Worm (Caenorhabditis elegans) whole organism, young adult: ENCODE results near the gene set-9.

Source experiments
- C06A6.2 ChIP-seq: fragments of 200-800 bp; sonication (Bioruptor generic); conservative IDR thresholded peaks from 2 replicates; pipeline ENCODE4 v1.3.6; 2022; ENCODE audit warnings: missing genetic modification characterization, missing compliant biosample characterization
- D2030.7 ChIP-seq: fragments of 200-800 bp; sonication (Bioruptor generic); IDR thresholded peaks from 2 replicates; pipeline ENCODE4 v1.3.6; 2022; ENCODE audit warnings: missing genetic modification reagents, missing genetic modification characterization, missing compliant biosample characterization
- F10E7.11 ChIP-seq: sonication (generic microtip); optimal IDR thresholded peaks from 2 replicates; lab custom pipeline; 2017; ENCODE audit warnings: mild to moderate bottlenecking, missing genetic modification characterization, moderate library complexity, missing compliant biosample characterization
- F23B12.7 ChIP-seq: sonication (generic microtip); optimal IDR thresholded peaks from 2 replicates; lab custom pipeline; 2017; ENCODE audit warnings: missing genetic modification characterization, mild to moderate bottlenecking, missing compliant biosample characterization, antibody characterized with exemption, moderate library complexity; ENCODE audit not compliant: insufficient read depth
- F33H1.4 ChIP-seq: fragments of 200-800 bp; sonication (Bioruptor generic); IDR thresholded peaks from 2 replicates; pipeline ENCODE4 v1.3.6; 2022; ENCODE audit warnings: missing genetic modification reagents, missing genetic modification characterization, missing compliant biosample characterization
- F37B4.10 ChIP-seq: fragments of 200-800 bp; sonication (Bioruptor generic); IDR thresholded peaks from 2 replicates; pipeline ENCODE4 v1.3.6; 2022; ENCODE audit warnings: missing genetic modification characterization, missing compliant biosample characterization
- F39B2.1 ChIP-seq: fragments of 200-800 bp; sonication (Bioruptor generic); IDR thresholded peaks from 2 replicates; pipeline ENCODE4 v1.3.6; 2022; ENCODE audit warnings: missing genetic modification reagents, missing genetic modification characterization, missing compliant biosample characterization
- F57A8.1 ChIP-seq: fragments of 200-800 bp; sonication (Bioruptor generic); optimal IDR thresholded peaks from 2 replicates; lab custom pipeline; 2018; ENCODE audit warnings: mild to moderate bottlenecking, missing genetic modification characterization, moderate library complexity, missing compliant biosample characterization
- Y53G8AR.9 ChIP-seq: fragments of 200-800 bp; sonication (Bioruptor generic); conservative IDR thresholded peaks from 2 replicates; pipeline ENCODE4 v1.3.6; 2022; ENCODE audit warnings: missing genetic modification reagents, missing genetic modification characterization, missing compliant biosample characterization
- Y56A3A.18 ChIP-seq: fragments of 200-800 bp; sonication (Bioruptor generic); IDR thresholded peaks from 2 replicates; pipeline ENCODE4 v1.3.6; 2022; ENCODE audit warnings: missing genetic modification reagents, missing genetic modification characterization, missing compliant biosample characterization
- Y79H2A.3 ChIP-seq: fragments of 200-800 bp; sonication (Bioruptor generic); conservative IDR thresholded peaks from 2 replicates; pipeline ENCODE4 v1.3.6; 2022; ENCODE audit warnings: missing genetic modification reagents, missing genetic modification characterization, missing compliant biosample characterization
- Y95B8A.8 ChIP-seq: fragments of 200-800 bp; sonication (Bioruptor generic); IDR thresholded peaks from 2 replicates; pipeline ENCODE4 v1.3.6; 2022; ENCODE audit warnings: missing genetic modification reagents, missing genetic modification characterization, missing compliant biosample characterization
- attf-5 ChIP-seq: fragments of 200-800 bp; sonication (Bioruptor generic); optimal IDR thresholded peaks from 2 replicates; lab custom pipeline; 2018; ENCODE audit warnings: mild to moderate bottlenecking, missing genetic modification characterization, missing compliant biosample characterization
- bed-1 ChIP-seq: fragments of 200-800 bp; sonication (Bioruptor generic); IDR thresholded peaks from 2 replicates; pipeline ENCODE4 v1.3.6; 2022; ENCODE audit warnings: missing genetic modification reagents, missing genetic modification characterization, missing compliant biosample characterization
- bed-2 ChIP-seq: fragments of 200-800 bp; sonication (Bioruptor generic); IDR thresholded peaks from 2 replicates; pipeline ENCODE4 v1.3.6; 2022; ENCODE audit warnings: missing genetic modification reagents, missing genetic modification characterization, missing compliant biosample characterization
- cebp-1 ChIP-seq, 2 experiments: fragments of 200-800 bp in 1 of 2; sonication (Bioruptor generic) in 1 of 2; sonication (generic microtip) in 1 of 2; IDR thresholded peaks in 1 of 2; optimal IDR thresholded peaks in 1 of 2; 2 replicates each; pipeline versions ENCODE4 v1.3.6 to Lab custom; 2017 to 2022; ENCODE audit warnings: missing compliant biosample characterization in 2 of 2, missing genetic modification characterization in 2 of 2, mild to moderate bottlenecking in 1 of 2, missing genetic modification reagents in 1 of 2, moderate library complexity in 1 of 2
- ceh-79 ChIP-seq: sonication (generic microtip); optimal IDR thresholded peaks from 2 replicates; lab custom pipeline; 2017; ENCODE audit warnings: mild to moderate bottlenecking, missing genetic modification characterization, missing compliant biosample characterization
- chd-7 ChIP-seq: sonication (generic microtip); optimal IDR thresholded peaks from 2 replicates; lab custom pipeline; 2016; ENCODE audit warnings: mild to moderate bottlenecking, missing genetic modification characterization, moderate library complexity, missing compliant biosample characterization
- dox-1 ChIP-seq: fragments of 200-800 bp; sonication (Bioruptor generic); IDR thresholded peaks from 2 replicates; pipeline ENCODE4 v1.3.6; 2022; ENCODE audit warnings: missing genetic modification reagents, missing genetic modification characterization, missing compliant biosample characterization
- dpl-1 ChIP-seq: fragments of 150-350 bp; optimal IDR thresholded peaks from 2 replicates; lab custom pipeline; 2014; ENCODE audit warnings: missing biosample characterization, missing genetic modification reagents, missing genetic modification characterization
- efl-1 ChIP-seq: fragments of 150-350 bp; optimal IDR thresholded peaks from 2 replicates; lab custom pipeline; 2014; ENCODE audit warnings: missing biosample characterization, missing genetic modification reagents, missing genetic modification characterization
- hlh-12 ChIP-seq: sonication (generic microtip); optimal IDR thresholded peaks from 2 replicates; lab custom pipeline; 2016; ENCODE audit warnings: missing genetic modification characterization, missing compliant biosample characterization
- hrde-1 ChIP-seq: sonication (generic microtip); optimal IDR thresholded peaks from 2 replicates; lab custom pipeline; 2016; ENCODE audit warnings: missing genetic modification characterization, mild to moderate bottlenecking, missing compliant biosample characterization, moderate library complexity, missing genotype, missing genetic modification reagents, borderline replicate concordance
- let-526 ChIP-seq: fragments of 200-800 bp; sonication (Bioruptor generic); IDR thresholded peaks from 2 replicates; pipeline ENCODE4 v1.3.6; 2022; ENCODE audit warnings: missing genetic modification reagents, missing genetic modification characterization, missing compliant biosample characterization
- let-607 ChIP-seq, 2 experiments: fragments of 200-800 bp in 1 of 2; sonication (Bioruptor generic) in 1 of 2; sonication (generic microtip) in 1 of 2; optimal IDR thresholded peaks; 2 replicates each; lab custom pipeline; 2016 to 2018; ENCODE audit warnings: mild to moderate bottlenecking in 2 of 2, missing compliant biosample characterization in 2 of 2, missing genetic modification characterization in 2 of 2, moderate library complexity in 2 of 2, missing genotype in 1 of 2
- lin-35 ChIP-seq, 3 experiments: fragments of 150-350 bp in 2 of 3; sonication (generic microtip) in 1 of 3; optimal IDR thresholded peaks; 2 replicates each; lab custom pipeline; 2014 to 2018; ENCODE audit warnings: missing biosample characterization in 3 of 3, missing genetic modification characterization in 3 of 3, missing genetic modification reagents in 3 of 3
- lin-40 ChIP-seq: sonication (generic microtip); optimal IDR thresholded peaks from 2 replicates; lab custom pipeline; 2016; ENCODE audit warnings: missing genetic modification characterization, mild to moderate bottlenecking, missing compliant biosample characterization, missing genotype, missing genetic modification reagents
- lin-54 ChIP-seq: fragments of 200-800 bp; sonication (Bioruptor generic); optimal IDR thresholded peaks from 2 replicates; lab custom pipeline; 2018; ENCODE audit warnings: mild to moderate bottlenecking, missing genetic modification characterization, missing compliant biosample characterization
- lir-1 ChIP-seq: fragments of 200-800 bp; sonication (Bioruptor generic); conservative IDR thresholded peaks from 2 replicates; pipeline ENCODE4 v1.3.6; 2022; ENCODE audit warnings: missing genetic modification reagents, missing genetic modification characterization, missing compliant biosample characterization
- lsl-1 ChIP-seq: fragments of 200-800 bp; sonication (Bioruptor generic); optimal IDR thresholded peaks from 2 replicates; lab custom pipeline; 2018; ENCODE audit warnings: mild to moderate bottlenecking, missing genetic modification characterization, moderate library complexity, missing compliant biosample characterization
- madf-10 ChIP-seq: sonication (generic microtip); optimal IDR thresholded peaks from 2 replicates; lab custom pipeline; 2016; ENCODE audit warnings: mild to moderate bottlenecking, missing genetic modification characterization, missing compliant biosample characterization
- mcd-1 ChIP-seq: fragments of 200-800 bp; sonication (Bioruptor generic); IDR thresholded peaks from 2 replicates; pipeline ENCODE4 v1.3.6; 2022; ENCODE audit warnings: missing genetic modification reagents, missing genetic modification characterization, missing compliant biosample characterization
- nfyb-1 ChIP-seq: fragments of 200-800 bp; sonication (Bioruptor generic); IDR thresholded peaks from 2 replicates; pipeline ENCODE4 v1.3.6; 2022; ENCODE audit warnings: missing genetic modification reagents, missing genetic modification characterization, missing compliant biosample characterization
- nhr-120 ChIP-seq: fragments of 200-800 bp; sonication (Bioruptor generic); IDR thresholded peaks from 2 replicates; pipeline ENCODE4 v1.3.6; 2022; ENCODE audit warnings: missing genetic modification characterization, missing compliant biosample characterization
- pha-4 ChIP-seq: fragments of 150-350 bp; sonication (generic microtip); optimal IDR thresholded peaks from 2 replicates; lab custom pipeline; 2014; ENCODE audit warnings: missing biosample characterization, missing genetic modification reagents, missing genetic modification characterization
- snpc-1.1 ChIP-seq: sonication (generic microtip); optimal IDR thresholded peaks from 2 replicates; lab custom pipeline; 2017; ENCODE audit warnings: missing genetic modification characterization, mild to moderate bottlenecking, missing compliant biosample characterization, antibody characterized with exemption, moderate library complexity, missing genotype, missing genetic modification reagents; ENCODE audit not compliant: insufficient read depth
- snpc-3.4 ChIP-seq: sonication (generic microtip); optimal IDR thresholded peaks from 2 replicates; lab custom pipeline; 2017; ENCODE audit warnings: missing genetic modification characterization, mild to moderate bottlenecking, missing compliant biosample characterization, antibody characterized with exemption, moderate library complexity, missing genotype, missing genetic modification reagents
- snpc-4 ChIP-seq, 5 experiments: fragments of 150-350 bp in 1 of 5; sonication (generic microtip) in 4 of 5; optimal IDR thresholded peaks; 2 replicates each; lab custom pipeline; 2014 to 2018; ENCODE audit warnings: missing genetic modification characterization in 5 of 5, missing biosample characterization in 3 of 5, antibody characterized with exemption in 2 of 5, mild to moderate bottlenecking in 2 of 5, missing compliant biosample characterization in 2 of 5, missing genotype in 2 of 5, moderate library complexity in 2 of 5, missing genetic modification reagents in 1 of 5
- xnd-1 ChIP-seq: sonication (generic microtip); optimal IDR thresholded peaks from 2 replicates; lab custom pipeline; 2016; ENCODE audit warnings: missing genotype, missing genetic modification reagents, missing genetic modification characterization, missing compliant biosample characterization
- ztf-18 ChIP-seq: sonication (generic microtip); optimal IDR thresholded peaks from 2 replicates; lab custom pipeline; 2016; ENCODE audit warnings: missing genotype, mild to moderate bottlenecking, missing genetic modification characterization, missing compliant biosample characterization
- ztf-26 ChIP-seq: sonication (generic microtip); optimal IDR thresholded peaks from 2 replicates; lab custom pipeline; 2017; ENCODE audit warnings: missing genetic modification characterization, missing compliant biosample characterization

Gene set-9

ce11 chrIV:4360497-4360896, 52.8 kb downstream of the set-9 start, which contains the start of gene F55F10.1:
Gene F55F10.1, plus strand, starts transcription at chrIV:4360837.
- no peak for TF ChIP-seq madf-10
- no peak for TF ChIP-seq ztf-26 (tag; lab: Kevin White, UChicago)
- TF ChIP-seq efl-1 (GFP tag; lab: Kevin White, UChicago): peak; percentile 12
- no peak for TF ChIP-seq hlh-12 (tag; lab: Kevin White, UChicago)
- peak; percentile 20 for TF ChIP-seq dpl-1 (GFP tag; lab: Kevin White, UChicago)
- TF ChIP-seq bed-2: no peak
- TF ChIP-seq let-607 (tag; optimal IDR thresholded peaks at IDR 0.05; lab: Kevin White, UChicago): no peak
- peak; percentile 39; the same call in 1 of the 2 replicates for TF ChIP-seq C06A6.2 (GFP tag; lab: Robert Waterston, UW)
- TF ChIP-seq lin-54 (GFP tag; lab: Kevin White, UChicago): peak; percentile 67
- no peak for TF ChIP-seq lin-40 (tag; lab: Kevin White, UChicago)
- TF ChIP-seq F33H1.4 (GFP tag; lab: Robert Waterston, UW): peak; percentile 40
- TF ChIP-seq lsl-1 (GFP tag; lab: Kevin White, UChicago): peak; percentile 46
- TF ChIP-seq lir-1 (GFP tag; lab: Robert Waterston, UW): no peak
- TF ChIP-seq nhr-120 (GFP tag; lab: Robert Waterston, UW): no peak
- TF ChIP-seq attf-5 (GFP tag; lab: Kevin White, UChicago): peak; percentile 12
- no peak for TF ChIP-seq F37B4.10
- no peak for TF ChIP-seq Y79H2A.3 (GFP tag; lab: Robert Waterston, UW)
- no peak for TF ChIP-seq cebp-1 (GFP tag; IDR thresholded peaks at IDR 0.05; lab: Robert Waterston, UW)
- peak; percentile 58 for TF ChIP-seq cebp-1 (tag; optimal IDR thresholded peaks at IDR 0.05; lab: Kevin White, UChicago)
- no peak for TF ChIP-seq F39B2.1
- TF ChIP-seq nfyb-1 (GFP tag; lab: Robert Waterston, UW): no peak
- TF ChIP-seq F57A8.1 (GFP tag; lab: Kevin White, UChicago): no peak
- TF ChIP-seq bed-1 (GFP tag; lab: Robert Waterston, UW): no peak
- TF ChIP-seq Y95B8A.8 (GFP tag; lab: Robert Waterston, UW): no peak
- 0 out of 2 replicates have a peak, but pooled peaks have one; percentile 48 for TF ChIP-seq Y53G8AR.9
- peak; percentile 94 for TF ChIP-seq ztf-18 (tag; lab: Kevin White, UChicago)
- TF ChIP-seq let-526 (GFP tag; lab: Robert Waterston, UW): no peak
- TF ChIP-seq pha-4 (tag; lab: Kevin White, UChicago): no peak
- TF ChIP-seq snpc-3.4 (tag; lab: Kevin White, UChicago): no peak
- no peak for TF ChIP-seq F10E7.11
- no peak for TF ChIP-seq chd-7 (tag; lab: Kevin White, UChicago)
- no peak for TF ChIP-seq snpc-1.1
- 0 out of 2 replicates have a peak, but pooled peaks have one; percentile 29 for TF ChIP-seq Y56A3A.18 (GFP tag; lab: Robert Waterston, UW)
- TF ChIP-seq F23B12.7 (tag; lab: Kevin White, UChicago): peak; percentile 35
- peak in 1 of 3 experiments; percentile 65 for TF ChIP-seq lin-35 (GFP tag; optimal IDR thresholded peaks at IDR 0.05; lab: Kevin White, UChicago)
- TF ChIP-seq snpc-4 (GFP tag; optimal IDR thresholded peaks at IDR 0.05; lab: Kevin White, UChicago): no peak
- TF ChIP-seq snpc-4 (tag; optimal IDR thresholded peaks at IDR 0.05; lab: Kevin White, UChicago): peak in 3 of 4 experiments; percentile 11 to 77 (median 49)
- peak; percentile 33; the same call in 1 of the 2 replicates for TF ChIP-seq D2030.7 (GFP tag; lab: Robert Waterston, UW)
- TF ChIP-seq xnd-1: peak; percentile 2
- TF ChIP-seq dox-1: peak; percentile 51; the same call in 1 of the 2 replicates
- TF ChIP-seq mcd-1 (GFP tag; lab: Robert Waterston, UW): peak; percentile 86
- no peak for TF ChIP-seq ceh-79
- TF ChIP-seq hrde-1 (tag; lab: Kevin White, UChicago): no peak
